Worm (Caenorhabditis elegans) whole organism, young adult: Measurements from ENCODE around the gene acs-17.
A peak's percentile ranks its signal among the peaks of the same experiment; 100 is the strongest.

ENCODE experiments used
- B0035.1 ChIP-seq: sonication (generic microtip); optimal IDR thresholded peaks from 2 replicates; lab custom pipeline; 2016; ENCODE audit warnings: missing genetic modification characterization, mild to moderate bottlenecking, missing compliant biosample characterization, missing genotype, missing genetic modification reagents
- B0261.1 ChIP-seq: sonication (generic microtip); optimal IDR thresholded peaks from 2 replicates; lab custom pipeline; 2016; ENCODE audit warnings: mild to moderate bottlenecking, missing genetic modification characterization, moderate library complexity, missing compliant biosample characterization
- F10E7.11 ChIP-seq: sonication (generic microtip); optimal IDR thresholded peaks from 2 replicates; lab custom pipeline; 2017; ENCODE audit warnings: mild to moderate bottlenecking, missing genetic modification characterization, moderate library complexity, missing compliant biosample characterization
- F23B12.7 ChIP-seq: sonication (generic microtip); optimal IDR thresholded peaks from 2 replicates; lab custom pipeline; 2017; ENCODE audit warnings: missing genetic modification characterization, mild to moderate bottlenecking, missing compliant biosample characterization, antibody characterized with exemption, moderate library complexity; ENCODE audit not compliant: insufficient read depth
- F37B4.10 ChIP-seq: fragments of 200-800 bp; sonication (Bioruptor generic); IDR thresholded peaks from 2 replicates; pipeline ENCODE4 v1.3.6; 2022; ENCODE audit warnings: missing genetic modification characterization, missing compliant biosample characterization
- F57A8.1 ChIP-seq: fragments of 200-800 bp; sonication (Bioruptor generic); optimal IDR thresholded peaks from 2 replicates; lab custom pipeline; 2018; ENCODE audit warnings: mild to moderate bottlenecking, missing genetic modification characterization, moderate library complexity, missing compliant biosample characterization
- K11D2.4 ChIP-seq: fragments of 200-800 bp; sonication (Bioruptor generic); IDR thresholded peaks from 2 replicates; pipeline ENCODE4 v1.3.6; 2022; ENCODE audit warnings: missing genetic modification reagents, missing genetic modification characterization, missing compliant biosample characterization
- K12H6.12 ChIP-seq: fragments of 200-800 bp; sonication (Bioruptor generic); optimal IDR thresholded peaks from 2 replicates; lab custom pipeline; 2018; ENCODE audit warnings: mild to moderate bottlenecking, missing genetic modification characterization, missing compliant biosample characterization
- T26A5.8 ChIP-seq: sonication (generic microtip); optimal IDR thresholded peaks from 2 replicates; lab custom pipeline; 2016; ENCODE audit warnings: missing genetic modification characterization, missing compliant biosample characterization
- akir-1 ChIP-seq: fragments of 200-800 bp; sonication (Bioruptor generic); optimal IDR thresholded peaks from 2 replicates; lab custom pipeline; 2018; ENCODE audit warnings: mild to moderate bottlenecking, missing genetic modification characterization, moderate library complexity, missing compliant biosample characterization
- ama-1 ChIP-seq, 3 experiments: fragments of 150-350 bp in 1 of 3; sonication (generic microtip) in 2 of 3; optimal IDR thresholded peaks; 2 replicates each; lab custom pipeline; 2014 to 2018; ENCODE audit warnings: missing biosample characterization in 2 of 3, missing genetic modification characterization in 2 of 3, missing genetic modification reagents in 2 of 3
- attf-5 ChIP-seq: fragments of 200-800 bp; sonication (Bioruptor generic); optimal IDR thresholded peaks from 2 replicates; lab custom pipeline; 2018; ENCODE audit warnings: mild to moderate bottlenecking, missing genetic modification characterization, missing compliant biosample characterization
- bed-2 ChIP-seq: fragments of 200-800 bp; sonication (Bioruptor generic); IDR thresholded peaks from 2 replicates; pipeline ENCODE4 v1.3.6; 2022; ENCODE audit warnings: missing genetic modification reagents, missing genetic modification characterization, missing compliant biosample characterization
- cebp-1 ChIP-seq, 2 experiments: fragments of 200-800 bp in 1 of 2; sonication (Bioruptor generic) in 1 of 2; sonication (generic microtip) in 1 of 2; IDR thresholded peaks in 1 of 2; optimal IDR thresholded peaks in 1 of 2; 2 replicates each; pipeline versions ENCODE4 v1.3.6 to Lab custom; 2017 to 2022; ENCODE audit warnings: missing compliant biosample characterization in 2 of 2, missing genetic modification characterization in 2 of 2, mild to moderate bottlenecking in 1 of 2, missing genetic modification reagents in 1 of 2, moderate library complexity in 1 of 2
- ceh-58 ChIP-seq: fragments of 200-800 bp; sonication (Bioruptor generic); IDR thresholded peaks from 2 replicates; pipeline ENCODE4 v1.3.6; 2022; ENCODE audit warnings: missing genetic modification characterization, missing compliant biosample characterization
- ceh-91 ChIP-seq: fragments of 200-800 bp; sonication (Bioruptor generic); IDR thresholded peaks from 2 replicates; pipeline ENCODE4 v1.3.6; 2022; ENCODE audit warnings: missing genetic modification reagents, missing genetic modification characterization, missing compliant biosample characterization
- die-1 ChIP-seq: sonication (generic microtip); optimal IDR thresholded peaks from 2 replicates; lab custom pipeline; 2016; ENCODE audit warnings: missing genotype, mild to moderate bottlenecking, missing genetic modification characterization, missing compliant biosample characterization
- dox-1 ChIP-seq: fragments of 200-800 bp; sonication (Bioruptor generic); IDR thresholded peaks from 2 replicates; pipeline ENCODE4 v1.3.6; 2022; ENCODE audit warnings: missing genetic modification reagents, missing genetic modification characterization, missing compliant biosample characterization
- dpl-1 ChIP-seq: fragments of 150-350 bp; optimal IDR thresholded peaks from 2 replicates; lab custom pipeline; 2014; ENCODE audit warnings: missing biosample characterization, missing genetic modification reagents, missing genetic modification characterization
- ets-4 ChIP-seq: fragments of 200-800 bp; sonication (Bioruptor generic); optimal IDR thresholded peaks from 2 replicates; lab custom pipeline; 2018; ENCODE audit warnings: mild to moderate bottlenecking, missing genetic modification characterization, missing compliant biosample characterization
- fkh-3 ChIP-seq: sonication (generic microtip); optimal IDR thresholded peaks from 2 replicates; lab custom pipeline; 2016; ENCODE audit warnings: mild to moderate bottlenecking, missing genetic modification characterization, missing compliant biosample characterization
- hlh-26 ChIP-seq: fragments of 200-800 bp; sonication (Bioruptor generic); conservative IDR thresholded peaks from 2 replicates; pipeline ENCODE4 v1.3.6; 2022; ENCODE audit warnings: missing genetic modification reagents, missing genetic modification characterization, missing compliant biosample characterization
- hmg-1.2 ChIP-seq: fragments of 200-800 bp; sonication (Bioruptor generic); IDR thresholded peaks from 2 replicates; pipeline ENCODE4 v1.3.6; 2022; ENCODE audit warnings: missing genetic modification reagents, missing genetic modification characterization, missing compliant biosample characterization
- hrde-1 ChIP-seq: sonication (generic microtip); optimal IDR thresholded peaks from 2 replicates; lab custom pipeline; 2016; ENCODE audit warnings: missing genetic modification characterization, mild to moderate bottlenecking, missing compliant biosample characterization, moderate library complexity, missing genotype, missing genetic modification reagents, borderline replicate concordance
- lag-1 ChIP-seq: fragments of 200-800 bp; sonication (Bioruptor generic); IDR thresholded peaks from 2 replicates; pipeline ENCODE4 v1.3.6; 2022; ENCODE audit warnings: missing genetic modification reagents, missing genetic modification characterization, missing compliant biosample characterization
- lin-35 ChIP-seq, 3 experiments: fragments of 150-350 bp in 2 of 3; sonication (generic microtip) in 1 of 3; optimal IDR thresholded peaks; 2 replicates each; lab custom pipeline; 2014 to 2018; ENCODE audit warnings: missing biosample characterization in 3 of 3, missing genetic modification characterization in 3 of 3, missing genetic modification reagents in 3 of 3
- lin-40 ChIP-seq: sonication (generic microtip); optimal IDR thresholded peaks from 2 replicates; lab custom pipeline; 2016; ENCODE audit warnings: missing genetic modification characterization, mild to moderate bottlenecking, missing compliant biosample characterization, missing genotype, missing genetic modification reagents
- lir-1 ChIP-seq: fragments of 200-800 bp; sonication (Bioruptor generic); conservative IDR thresholded peaks from 2 replicates; pipeline ENCODE4 v1.3.6; 2022; ENCODE audit warnings: missing genetic modification reagents, missing genetic modification characterization, missing compliant biosample characterization
- nfya-2 ChIP-seq: fragments of 200-800 bp; sonication (Bioruptor generic); IDR thresholded peaks from 2 replicates; pipeline ENCODE4 v1.3.6; 2022; ENCODE audit warnings: missing genetic modification reagents, missing genetic modification characterization, missing compliant biosample characterization
- nhr-80 ChIP-seq: sonication (generic microtip); optimal IDR thresholded peaks from 2 replicates; lab custom pipeline; 2016; ENCODE audit warnings: missing genetic modification characterization, missing compliant biosample characterization
- nhr-90 ChIP-seq: sonication (generic microtip); optimal IDR thresholded peaks from 2 replicates; lab custom pipeline; 2016; ENCODE audit warnings: missing genotype, mild to moderate bottlenecking, missing genetic modification characterization, missing compliant biosample characterization
- pha-4 ChIP-seq: fragments of 150-350 bp; sonication (generic microtip); optimal IDR thresholded peaks from 2 replicates; lab custom pipeline; 2014; ENCODE audit warnings: missing biosample characterization, missing genetic modification reagents, missing genetic modification characterization
- rec-8 ChIP-seq, 2 experiments: sonication (generic microtip); optimal IDR thresholded peaks; 2 replicates each; lab custom pipeline; 2016; ENCODE audit warnings: mild to moderate bottlenecking in 2 of 2, missing genetic modification characterization in 2 of 2, missing genetic modification reagents in 2 of 2, missing genotype in 2 of 2, missing biosample characterization in 1 of 2, missing compliant biosample characterization in 1 of 2, moderate library complexity in 1 of 2
- somi-1 ChIP-seq: fragments of 200-800 bp; sonication (Bioruptor generic); optimal IDR thresholded peaks from 2 replicates; lab custom pipeline; 2018; ENCODE audit warnings: mild to moderate bottlenecking, missing genetic modification characterization, missing compliant biosample characterization
- tlf-1 ChIP-seq: fragments of 200-800 bp; sonication (Bioruptor generic); optimal IDR thresholded peaks from 2 replicates; lab custom pipeline; 2018; ENCODE audit warnings: mild to moderate bottlenecking, missing genetic modification characterization, missing compliant biosample characterization
- xnd-1 ChIP-seq: sonication (generic microtip); optimal IDR thresholded peaks from 2 replicates; lab custom pipeline; 2016; ENCODE audit warnings: missing genotype, missing genetic modification reagents, missing genetic modification characterization, missing compliant biosample characterization
- zfh-2 ChIP-seq: fragments of 200-800 bp; sonication (Bioruptor generic); conservative IDR thresholded peaks from 2 replicates; pipeline ENCODE4 v1.3.6; 2022; ENCODE audit warnings: missing genetic modification reagents, missing genetic modification characterization, missing compliant biosample characterization
- zim-3 ChIP-seq: sonication (generic microtip); optimal IDR thresholded peaks from 2 replicates; lab custom pipeline; 2017; ENCODE audit warnings: mild to moderate bottlenecking, missing genetic modification characterization, moderate library complexity, missing compliant biosample characterization
- ztf-22 ChIP-seq: fragments of 200-800 bp; sonication (Bioruptor generic); optimal IDR thresholded peaks from 2 replicates; lab custom pipeline; 2018; ENCODE audit warnings: mild to moderate bottlenecking, missing genetic modification characterization, moderate library complexity, missing compliant biosample characterization
- ztf-26 ChIP-seq: sonication (generic microtip); optimal IDR thresholded peaks from 2 replicates; lab custom pipeline; 2017; ENCODE audit warnings: missing genetic modification characterization, missing compliant biosample characterization

Gene acs-17

DNA sequence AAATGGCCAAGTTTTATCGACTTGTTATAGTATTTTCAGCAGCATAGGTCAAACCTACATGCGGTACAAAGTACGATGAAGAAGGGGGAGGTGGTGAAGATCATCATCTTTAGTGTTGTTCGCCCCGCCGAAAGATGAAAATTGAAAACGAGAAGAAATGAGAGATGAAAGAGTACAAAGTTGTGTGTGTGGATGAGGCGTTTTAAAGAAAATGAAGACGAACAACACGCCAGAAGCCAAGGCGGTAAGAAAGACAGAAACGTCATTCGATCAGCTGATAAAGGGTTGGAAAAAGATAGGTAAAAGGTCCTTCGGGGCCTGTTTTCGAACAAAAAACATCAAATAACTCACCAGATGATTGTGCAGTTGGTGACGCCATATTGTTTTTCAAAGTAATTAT, 402 bp downstream of the acs-17 start:
- no peak for TF ChIP-seq tlf-1 (GFP tag; lab: Kevin White, UChicago)
- TF ChIP-seq dpl-1 (GFP tag; lab: Kevin White, UChicago), result no peak
- TF ChIP-seq fkh-3, result no peak
- TF ChIP-seq ceh-91, result no peak
- TF ChIP-seq dox-1, result 0 out of 2 replicates have a peak, but pooled peaks have one; percentile 40
- no peak for TF ChIP-seq F57A8.1 (GFP tag; lab: Kevin White, UChicago)
- no peak for TF ChIP-seq ama-1 (optimal IDR thresholded peaks at IDR 0.05; lab: Kevin White, UChicago)
- TF ChIP-seq ama-1 (GFP tag; optimal IDR thresholded peaks at IDR 0.05; lab: Kevin White, UChicago), result no peak
- TF ChIP-seq lir-1, result no peak

DNA sequence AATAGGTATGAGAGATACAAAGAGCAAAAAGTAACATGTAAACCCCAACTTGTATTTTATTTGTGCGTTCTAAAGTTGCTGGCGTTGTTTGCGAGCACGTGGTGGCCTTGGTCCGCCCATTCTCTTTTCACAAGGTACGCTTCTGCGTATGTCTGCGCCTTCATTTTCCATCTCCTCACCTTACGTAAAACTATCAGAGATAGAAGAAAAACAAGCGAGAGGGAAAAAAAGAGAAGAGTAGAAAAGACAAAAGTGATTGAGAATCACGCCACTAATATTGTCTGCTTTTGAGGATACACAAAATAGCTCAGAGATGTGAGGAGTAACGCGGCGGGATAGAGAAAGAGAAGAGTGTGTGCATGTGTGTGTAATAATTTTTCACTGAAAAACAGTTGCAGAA, 2.1 kb downstream of the acs-17 start:
- no peak for TF ChIP-seq nhr-90 (tag; lab: Kevin White, UChicago)
- peak; percentile 8 for TF ChIP-seq attf-5 (GFP tag; lab: Kevin White, UChicago)
- TF ChIP-seq dox-1, result 0 out of 2 replicates have a peak, but pooled peaks have one; percentile 8
- TF ChIP-seq lin-35 (GFP tag; optimal IDR thresholded peaks at IDR 0.05; lab: Kevin White, UChicago), result no peak
- peak; percentile 21; the same call in 1 of the 2 replicates for TF ChIP-seq hmg-1.2 (GFP tag; lab: Robert Waterston, UW)
- no peak for TF ChIP-seq bed-2 (GFP tag; lab: Robert Waterston, UW)
- no peak for TF ChIP-seq lag-1 (GFP tag; lab: Robert Waterston, UW)
- TF ChIP-seq die-1, result no peak
- peak; percentile 8 for TF ChIP-seq ztf-26
- TF ChIP-seq somi-1 (GFP tag; lab: Kevin White, UChicago), result peak; percentile 53
- TF ChIP-seq cebp-1 (GFP tag; IDR thresholded peaks at IDR 0.05; lab: Robert Waterston, UW), result 0 out of 2 replicates have a peak, but pooled peaks have one; percentile 25
- peak; percentile 40 for TF ChIP-seq cebp-1 (tag; optimal IDR thresholded peaks at IDR 0.05; lab: Kevin White, UChicago)
- peak; percentile 11 for TF ChIP-seq K12H6.12 (tag; lab: Kevin White, UChicago)

DNA sequence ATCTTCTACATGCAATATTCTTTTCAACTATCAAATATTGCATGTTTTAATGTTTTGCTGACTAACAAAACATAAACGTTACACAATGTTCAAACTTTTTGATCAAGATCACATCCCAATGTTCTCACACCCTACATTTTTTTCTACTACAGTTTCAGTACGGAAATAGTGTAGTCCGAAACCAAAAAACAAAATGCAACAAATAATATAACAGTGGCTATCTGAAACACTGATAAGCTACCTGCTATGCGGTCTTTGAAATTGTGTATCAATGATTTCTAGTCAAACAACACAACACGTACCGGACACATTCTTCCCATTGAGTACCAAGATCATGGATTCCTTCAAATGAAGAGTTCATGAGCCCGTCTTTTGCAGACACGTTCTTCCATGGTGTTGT, 3.0 kb downstream of the acs-17 start:
- TF ChIP-seq rec-8 (tag; optimal IDR thresholded peaks at IDR 0.05; lab: Kevin White, UChicago), result no peak
- peak; percentile 4 for TF ChIP-seq nhr-80 (tag; lab: Kevin White, UChicago)
- TF ChIP-seq attf-5 (GFP tag; lab: Kevin White, UChicago), result no peak
- no peak for TF ChIP-seq F10E7.11 (tag; lab: Kevin White, UChicago)

DNA sequence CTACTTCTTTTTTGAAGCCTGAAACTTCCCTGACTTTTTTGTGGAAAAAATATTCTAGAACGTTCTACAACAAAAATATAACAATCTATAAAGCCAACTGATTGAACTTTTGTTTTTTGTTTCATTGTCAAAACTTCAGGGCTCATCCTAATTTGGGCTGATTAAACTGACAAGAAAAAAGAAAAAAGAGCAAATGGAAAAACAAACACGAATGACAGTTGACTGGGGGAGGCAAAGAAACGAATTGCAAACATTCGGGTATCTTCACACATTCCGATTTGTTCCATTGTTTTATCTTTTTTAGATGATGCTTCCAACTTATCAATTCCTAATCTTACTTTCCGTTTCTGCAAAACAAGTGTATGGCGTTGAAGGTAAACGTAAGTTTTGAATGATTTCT, 8.8 kb downstream of the acs-17 start, which contains the start of gene C46F4.3:
C46F4.3 (plus strand) TSS at position 301 of the 400 bp plus-strand sequence.
- TF ChIP-seq xnd-1 (tag; lab: Kevin White, UChicago), result no peak
- no peak for TF ChIP-seq zim-3 (tag; lab: Kevin White, UChicago)
- no peak for TF ChIP-seq K11D2.4 (GFP tag; lab: Robert Waterston, UW)
- TF ChIP-seq, all 124 proteins: peak for 0

DNA sequence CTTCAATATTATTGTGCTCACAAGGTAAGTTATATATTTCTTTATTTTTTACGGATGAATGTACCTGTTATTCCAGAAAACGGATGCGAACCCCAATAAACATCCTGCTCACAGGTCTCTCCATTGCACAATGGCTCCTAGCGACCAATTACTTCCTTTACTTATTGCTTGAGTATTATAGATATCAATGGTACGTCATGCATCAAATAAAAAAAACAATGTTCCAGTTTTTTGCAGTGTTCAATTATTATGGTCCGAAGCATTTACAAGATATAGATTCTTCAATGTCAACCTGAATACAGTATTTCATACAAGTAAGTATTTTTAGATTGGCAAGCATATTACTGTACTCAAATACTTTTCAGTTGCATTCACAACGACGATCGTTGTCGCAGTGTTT, 11.4 kb downstream of the acs-17 start:
- TF ChIP-seq hrde-1 (tag; lab: Kevin White, UChicago) (no peak), B0035.1 (tag; lab: Kevin White, UChicago) (no peak), B0261.1 (tag; lab: Kevin White, UChicago) (no peak), hlh-26 (GFP tag; lab: Robert Waterston, UW) (no peak), F57A8.1 (GFP tag; lab: Kevin White, UChicago) (no peak), ets-4 (no peak), ceh-58 (no peak), T26A5.8 (tag; lab: Kevin White, UChicago) (no peak), F37B4.10 (GFP tag; lab: Robert Waterston, UW) (no peak), nhr-80 (tag; lab: Kevin White, UChicago) (no peak), lin-40 (no peak), nfya-2 (GFP tag; lab: Robert Waterston, UW) (no peak), ztf-22 (GFP tag; lab: Kevin White, UChicago) (no peak), F23B12.7 (no peak), pha-4 (tag; lab: Kevin White, UChicago) (no peak), zfh-2 (GFP tag; lab: Robert Waterston, UW) (no peak), tlf-1 (GFP tag; lab: Kevin White, UChicago) (no peak), akir-1 (GFP tag; lab: Kevin White, UChicago) (no peak), ztf-26 (no peak)
